Worm (Caenorhabditis elegans) whole organism, mixed stage, embryonic: ENCODE data around the gene set-5.

Source experiments
- cnd-1 ChIP-seq: fragments of 200-800 bp; sonication (Bioruptor generic); optimal IDR thresholded peaks from 2 replicates; lab custom pipeline; 2018; ENCODE audit warnings: mild to moderate bottlenecking, missing genetic modification characterization, missing compliant biosample characterization
- lin-13 ChIP-seq: fragments of 150-350 bp; optimal IDR thresholded peaks from 2 replicates; lab custom pipeline; 2014; ENCODE audit warnings: missing biosample characterization, missing genetic modification characterization
- nhr-76 ChIP-seq: sonication (generic microtip); optimal IDR thresholded peaks from 2 replicates; lab custom pipeline; 2017; ENCODE audit warnings: missing biosample characterization, missing genetic modification characterization
- snpc-4 ChIP-seq: fragments of 150-350 bp; optimal IDR thresholded peaks from 2 replicates; lab custom pipeline; 2014; ENCODE audit warnings: missing biosample characterization, missing genetic modification characterization

- TF ChIP-seq nhr-76 (tag; lab: Kevin White, UChicago), result no peak
- no peak for TF ChIP-seq lin-13
- no peak for TF ChIP-seq snpc-4 (tag; lab: Kevin White, UChicago)
- TF ChIP-seq cnd-1, result no peak
Observed at ce11 chrV:14659595-14659994, 39.2 kb upstream of the set-5 start.
